Worm (Caenorhabditis elegans) whole organism, early embryonic: ENCODE measurements around the gene clec-160.

Experiments
- B0310.2 ChIP-seq: sonication (generic microtip); optimal IDR thresholded peaks from 2 replicates; lab custom pipeline; 2016; ENCODE audit warnings: mild to moderate bottlenecking, missing genetic modification characterization, missing compliant biosample characterization
- F13C5.2 ChIP-seq: sonication (generic microtip); optimal IDR thresholded peaks from 2 replicates; lab custom pipeline; 2017; ENCODE audit warnings: mild to moderate bottlenecking, missing genetic modification characterization, inconsistent platforms, missing compliant biosample characterization
- aly-1 ChIP-seq: sonication (generic microtip); optimal IDR thresholded peaks from 2 replicates; lab custom pipeline; 2016; ENCODE audit warnings: missing genetic modification characterization, missing compliant biosample characterization
- ama-1 ChIP-seq: fragments of 150-350 bp; optimal IDR thresholded peaks from 2 replicates; lab custom pipeline; 2014
- ceh-13 ChIP-seq: fragments of 200-800 bp; sonication (Bioruptor generic); optimal IDR thresholded peaks from 2 replicates; lab custom pipeline; 2018; ENCODE audit warnings: mild to moderate bottlenecking, missing genetic modification characterization, missing compliant biosample characterization
- ceh-36 ChIP-seq: sonication (generic microtip); optimal IDR thresholded peaks from 2 replicates; lab custom pipeline; 2016; ENCODE audit warnings: missing genetic modification characterization, inconsistent platforms, missing compliant biosample characterization
- ets-7 ChIP-seq: sonication (generic microtip); optimal IDR thresholded peaks from 2 replicates; lab custom pipeline; 2016; ENCODE audit warnings: missing genotype, missing genetic modification characterization, missing compliant biosample characterization
- flt-1 ChIP-seq: fragments of 200-800 bp; sonication (Bioruptor generic); IDR thresholded peaks from 2 replicates; pipeline ENCODE4 v1.3.6; 2022; ENCODE audit warnings: missing genetic modification characterization, missing compliant biosample characterization
- hmbx-1 ChIP-seq: sonication (generic microtip); optimal IDR thresholded peaks from 2 replicates; lab custom pipeline; 2016; ENCODE audit warnings: mild to moderate bottlenecking, missing genetic modification characterization, missing compliant biosample characterization
- hmg-4 ChIP-seq: fragments of 200-800 bp; sonication (Bioruptor generic); optimal IDR thresholded peaks from 2 replicates; lab custom pipeline; 2018; ENCODE audit warnings: mild to moderate bottlenecking, missing genetic modification characterization, missing compliant biosample characterization
- hnd-1 ChIP-seq: sonication (generic microtip); optimal IDR thresholded peaks from 2 replicates; lab custom pipeline; 2016; ENCODE audit warnings: missing genetic modification characterization, missing compliant biosample characterization
- pes-1 ChIP-seq: fragments of 200-800 bp; sonication (Bioruptor generic); IDR thresholded peaks from 2 replicates; pipeline ENCODE4 v1.3.6; 2022; ENCODE audit warnings: missing genetic modification reagents, missing genetic modification characterization, missing compliant biosample characterization
- scrt-1 ChIP-seq: fragments of 200-800 bp; sonication (Bioruptor generic); IDR thresholded peaks from 2 replicates; pipeline ENCODE4 v1.3.6; 2022; ENCODE audit warnings: missing genetic modification characterization, missing compliant biosample characterization
- sea-1 ChIP-seq: fragments of 200-800 bp; sonication (Bioruptor generic); conservative IDR thresholded peaks from 2 replicates; pipeline ENCODE4 v1.3.6; 2022; ENCODE audit warnings: missing genetic modification characterization, missing compliant biosample characterization
- tbx-11 ChIP-seq: fragments of 200-800 bp; sonication (Bioruptor generic); IDR thresholded peaks from 2 replicates; pipeline ENCODE4 v1.3.6; 2022; ENCODE audit warnings: missing genetic modification characterization, missing compliant biosample characterization
- tbx-37 ChIP-seq: fragments of 200-800 bp; sonication (Bioruptor generic); conservative IDR thresholded peaks from 2 replicates; pipeline ENCODE4 v1.3.6; 2022; ENCODE audit warnings: missing genetic modification reagents, missing genetic modification characterization, missing compliant biosample characterization
- tra-4 ChIP-seq: sonication (generic microtip); optimal IDR thresholded peaks from 2 replicates; lab custom pipeline; 2017; ENCODE audit warnings: missing genetic modification characterization, missing compliant biosample characterization

Gene clec-160

DNA sequence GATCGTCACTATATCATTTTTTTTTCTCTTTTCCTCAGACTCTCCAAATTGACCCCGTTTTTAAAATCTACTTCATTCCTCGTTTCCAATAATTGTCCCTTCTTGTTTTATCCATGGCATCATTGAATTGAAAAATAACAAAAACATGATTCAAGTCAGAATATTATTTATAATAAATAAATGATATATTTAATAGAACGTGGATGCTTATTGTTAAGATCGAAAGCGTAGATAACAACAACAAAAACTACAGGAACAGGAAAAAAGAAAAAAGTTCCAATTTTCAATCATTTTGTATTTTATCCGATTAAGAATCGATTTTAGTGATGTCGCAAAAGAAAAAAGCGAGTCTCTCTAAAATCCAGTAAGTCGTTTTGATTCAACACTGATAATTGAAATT lies 36.6 kb upstream of the clec-160 start, which contains the start of gene F10E9.2:
Gene F10E9.2 (plus strand): TSS at position 301 of the 400 bp plus-strand sequence.
- TF ChIP-seq sea-1 (GFP tag; lab: Robert Waterston, UW), result no peak
- TF ChIP-seq tbx-37 (GFP tag; lab: Robert Waterston, UW), result no peak
- TF ChIP-seq hmg-4 (GFP tag; lab: Kevin White, UChicago), result no peak
- no peak for TF ChIP-seq B0310.2 (tag; lab: Kevin White, UChicago)
- TF ChIP-seq scrt-1 (GFP tag; lab: Robert Waterston, UW), result no peak
- TF ChIP-seq flt-1 (GFP tag; lab: Robert Waterston, UW), result no peak

DNA sequence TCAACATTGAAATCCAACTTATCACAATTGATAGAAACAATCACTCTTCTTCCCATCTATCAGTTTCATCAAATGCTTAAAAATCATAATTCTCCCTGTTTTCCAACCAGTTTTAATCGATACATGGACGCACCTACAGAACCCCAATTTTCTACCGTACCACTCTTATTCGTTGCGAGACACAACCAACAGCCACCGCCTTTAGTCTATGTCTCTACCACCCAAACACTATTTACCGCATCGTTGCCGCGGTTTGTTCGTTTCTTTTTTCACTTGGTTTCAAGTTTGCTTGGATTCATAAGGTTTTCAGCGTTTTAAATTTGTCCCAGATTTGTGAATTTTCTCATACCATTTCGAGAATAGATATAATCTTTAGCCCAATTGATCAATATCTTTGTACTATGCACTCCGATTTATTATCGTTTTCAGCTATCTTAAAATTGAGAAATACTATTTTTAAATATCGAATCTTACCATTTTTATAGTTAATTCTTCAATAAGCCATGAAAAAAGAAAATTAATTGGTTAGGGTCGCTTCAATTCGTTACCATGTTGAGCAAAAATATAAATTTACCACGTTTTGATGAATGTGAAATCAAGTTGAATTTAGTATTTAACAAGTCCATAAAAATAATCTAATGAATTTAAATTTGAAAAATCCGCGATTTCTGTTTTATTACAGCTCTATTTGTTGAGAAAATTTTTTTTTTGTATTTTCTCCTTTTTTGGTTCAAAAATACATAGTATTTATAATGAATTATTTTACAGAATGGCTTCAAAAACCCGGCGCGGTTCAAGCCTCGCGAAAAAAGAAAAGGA lies 34.7 kb upstream of the clec-160 start, which contains the start of gene F10E9.3:
Gene F10E9.3 (plus strand): TSS at position 769 of the 819 bp plus-strand sequence.
- TF ChIP-seq aly-1 (tag; lab: Kevin White, UChicago) (no peak), hnd-1 (tag; lab: Kevin White, UChicago) (no peak), ceh-36 (tag; lab: Kevin White, UChicago) (no peak), ets-7 (tag; lab: Kevin White, UChicago) (no peak), sea-1 (GFP tag; lab: Robert Waterston, UW) (no peak), ama-1 (lab: Kevin White, UChicago) (no peak), flt-1 (GFP tag; lab: Robert Waterston, UW) (no peak), hmg-4 (GFP tag; lab: Kevin White, UChicago) (no peak), pes-1 (GFP tag; lab: Robert Waterston, UW) (no peak), ceh-13 (no peak), tra-4 (tag; lab: Kevin White, UChicago) (no peak), tbx-37 (GFP tag; lab: Robert Waterston, UW) (no peak), F13C5.2 (tag; lab: Kevin White, UChicago) (no peak), hmbx-1 (no peak), B0310.2 (tag; lab: Kevin White, UChicago) (no peak), scrt-1 (GFP tag; lab: Robert Waterston, UW) (no peak), tbx-11 (GFP tag; lab: Robert Waterston, UW) (no peak)

DNA sequence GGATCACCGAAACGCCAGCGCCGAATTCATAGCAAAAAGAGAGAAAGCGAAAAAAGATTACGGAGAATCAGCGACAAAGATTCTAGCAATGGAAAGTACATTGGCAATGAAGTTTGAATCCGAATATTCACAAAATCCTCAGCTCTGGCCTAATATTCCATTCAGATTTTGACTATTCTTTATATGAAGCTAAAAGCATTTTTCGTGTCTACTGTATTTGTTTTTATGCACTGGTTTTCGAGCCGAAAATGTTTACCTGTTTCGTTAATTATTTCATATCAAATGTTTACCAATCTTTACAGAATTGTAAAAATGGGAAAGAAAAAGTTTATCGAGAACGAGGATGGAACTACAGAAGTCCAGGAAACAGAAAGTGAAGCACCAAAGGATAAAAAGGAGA lies 32.5 kb upstream of the clec-160 start, which contains the start of gene F10E9.4:
Gene F10E9.4 (plus strand): TSS at position 301 of the 400 bp plus-strand sequence.
- TF ChIP-seq tbx-11 (GFP tag; lab: Robert Waterston, UW) (no peak), B0310.2 (tag; lab: Kevin White, UChicago) (no peak), hnd-1 (tag; lab: Kevin White, UChicago) (no peak), tra-4 (tag; lab: Kevin White, UChicago) (no peak), scrt-1 (GFP tag; lab: Robert Waterston, UW) (no peak)

DNA sequence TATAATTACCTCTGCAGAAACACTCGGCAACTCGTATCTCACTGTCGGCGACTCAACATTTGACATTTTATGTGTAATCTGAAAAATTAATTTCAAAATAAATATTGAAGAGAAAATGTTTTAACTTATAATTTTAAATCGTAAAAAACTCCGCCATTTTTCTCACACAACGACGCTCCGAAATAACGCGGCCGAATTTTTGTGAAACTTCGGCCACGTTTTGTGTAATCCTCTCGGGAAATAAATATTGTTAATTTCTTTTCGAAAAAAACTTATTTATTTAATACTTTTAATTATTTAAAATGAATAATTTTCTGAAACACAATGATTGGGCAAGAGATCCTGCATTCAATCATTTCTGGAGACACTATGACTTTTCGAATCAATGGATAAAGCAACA lies 31.6 kb upstream of the clec-160 start, which contains the start of the genes F10E9.7 and F10E9.5:
Gene F10E9.7 (minus strand): TSS at position 86 of the 400 bp plus-strand sequence.
Gene F10E9.5 (plus strand): TSS at position 237 of the 400 bp plus-strand sequence.
- TF ChIP-seq tbx-37 (GFP tag; lab: Robert Waterston, UW), result peak; percentile 93
- no peak for TF ChIP-seq B0310.2 (tag; lab: Kevin White, UChicago)
- no peak for TF ChIP-seq sea-1 (GFP tag; lab: Robert Waterston, UW)
- TF ChIP-seq tra-4 (tag; lab: Kevin White, UChicago), result no peak
- no peak for TF ChIP-seq scrt-1 (GFP tag; lab: Robert Waterston, UW)
- TF ChIP-seq hnd-1 (tag; lab: Kevin White, UChicago), result no peak
- TF ChIP-seq pes-1 (GFP tag; lab: Robert Waterston, UW), result peak; percentile 75
- no peak for TF ChIP-seq aly-1 (tag; lab: Kevin White, UChicago)

DNA sequence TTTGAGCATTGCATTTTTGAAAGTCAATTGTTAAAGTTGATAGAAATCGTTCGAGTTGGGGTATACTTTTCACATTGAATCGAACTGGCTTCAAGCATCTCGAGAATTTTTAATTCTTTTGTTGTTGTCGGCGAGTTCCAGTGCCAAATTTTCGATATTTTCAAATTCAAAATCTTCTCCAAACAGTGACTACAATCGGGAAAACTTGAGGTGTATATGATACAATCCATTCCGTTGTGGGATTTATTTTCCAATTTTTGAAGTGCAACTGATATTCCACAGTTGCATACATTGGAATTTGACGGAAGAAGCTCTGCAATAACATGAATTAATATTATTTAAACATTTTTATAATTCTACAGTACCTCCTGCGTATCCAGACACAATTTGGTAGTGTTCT lies 30.0 kb upstream of the clec-160 start:
- no peak for TF ChIP-seq sea-1 (GFP tag; lab: Robert Waterston, UW)
- no peak for TF ChIP-seq aly-1 (tag; lab: Kevin White, UChicago)
- TF ChIP-seq tbx-37 (GFP tag; lab: Robert Waterston, UW), result no peak
- no peak for TF ChIP-seq scrt-1 (GFP tag; lab: Robert Waterston, UW)
- TF ChIP-seq ama-1 (lab: Kevin White, UChicago), result no peak
- TF ChIP-seq flt-1 (GFP tag; lab: Robert Waterston, UW), result no peak

DNA sequence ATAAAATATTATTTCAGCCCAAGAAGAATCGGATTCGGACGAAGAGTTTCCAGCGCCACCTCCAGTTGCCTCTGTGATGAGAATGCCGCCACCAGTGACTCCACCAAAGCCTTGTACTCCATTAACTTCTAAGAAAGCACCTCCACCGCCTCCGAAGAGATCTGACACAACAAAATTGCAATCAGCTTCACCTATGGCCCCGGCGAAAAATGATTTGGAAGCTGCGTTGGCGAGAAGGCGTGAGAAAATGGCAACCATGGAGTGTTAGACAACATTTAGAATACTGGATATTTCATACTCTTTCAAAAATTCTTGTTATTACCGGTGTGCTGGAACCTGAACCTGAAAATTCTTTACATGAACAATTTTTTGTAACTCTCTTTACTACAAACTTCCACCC lies 29.5 kb upstream of the clec-160 start:
- no peak for TF ChIP-seq ceh-13
- no peak for TF ChIP-seq B0310.2 (tag; lab: Kevin White, UChicago)
- no peak for TF ChIP-seq ets-7 (tag; lab: Kevin White, UChicago)
- no peak for TF ChIP-seq sea-1 (GFP tag; lab: Robert Waterston, UW)
- no peak for TF ChIP-seq scrt-1 (GFP tag; lab: Robert Waterston, UW)
- TF ChIP-seq tbx-37 (GFP tag; lab: Robert Waterston, UW), result no peak
- TF ChIP-seq flt-1 (GFP tag; lab: Robert Waterston, UW), result no peak

DNA sequence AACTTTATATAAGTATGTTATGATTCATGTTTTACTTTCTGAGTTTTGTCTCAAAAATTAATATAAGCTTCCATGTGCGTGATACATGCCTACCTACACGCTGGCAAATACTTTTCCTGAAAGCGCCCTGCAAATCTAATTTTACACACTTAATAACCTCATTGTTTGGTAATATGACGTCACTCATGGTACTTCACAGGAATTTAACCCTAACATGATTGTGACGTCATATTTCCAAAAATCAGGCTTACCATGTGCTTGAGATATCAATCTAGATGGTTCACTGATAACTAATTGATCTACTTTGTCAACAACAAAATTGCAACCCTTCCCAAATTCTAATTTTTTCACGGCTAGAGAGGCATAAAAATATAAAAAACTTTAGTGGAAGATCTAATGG lies 27.7 kb upstream of the clec-160 start:
- TF ChIP-seq ceh-36 (tag; lab: Kevin White, UChicago) (no peak), ceh-13 (no peak), ama-1 (lab: Kevin White, UChicago) (no peak), B0310.2 (tag; lab: Kevin White, UChicago) (no peak), sea-1 (GFP tag; lab: Robert Waterston, UW) (no peak), aly-1 (tag; lab: Kevin White, UChicago) (no peak), flt-1 (GFP tag; lab: Robert Waterston, UW) (no peak), hmg-4 (GFP tag; lab: Kevin White, UChicago) (no peak)
